Fruit fly (Drosophila melanogaster): Measurements from ENCODE around the gene CG5921.

DNA sequence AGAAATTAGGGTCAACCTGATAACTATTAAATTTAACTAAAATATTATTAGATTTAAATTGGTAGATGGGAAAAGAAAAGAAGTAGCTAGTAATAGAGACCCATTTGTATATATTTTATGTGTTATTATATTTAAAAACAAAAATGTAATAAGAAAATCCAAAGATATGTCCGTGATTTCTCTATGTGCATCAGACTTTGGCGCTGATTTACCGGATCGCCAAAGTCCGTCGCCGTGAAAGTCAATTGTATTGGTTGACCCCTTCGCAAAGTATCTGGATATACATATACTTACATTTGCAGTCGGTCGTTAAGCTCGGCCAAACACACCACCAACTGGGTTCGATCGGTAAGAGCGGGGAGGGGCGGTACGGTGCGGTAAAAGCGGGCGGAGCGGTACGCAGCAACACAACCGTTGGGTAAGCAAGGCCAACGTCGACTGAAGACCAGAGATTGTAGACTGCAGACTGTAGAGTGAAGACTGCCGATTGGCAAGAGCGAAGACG lies 26.5 kb downstream of the CG5921 start:
- TF ChIP-seq EcR (GFP tag; optimal IDR thresholded peaks at IDR 0.05) = no peak
- TF ChIP-seq psq (optimal IDR thresholded peaks at IDR 0.05) = no peak
- TF ChIP-seq Dll (optimal IDR thresholded peaks at IDR 0.05) = no peak
- no peak for TF ChIP-seq pan (optimal IDR thresholded peaks at IDR 0.05)
- no peak for TF ChIP-seq CG8478 (optimal IDR thresholded peaks at IDR 0.05)

All from whole organism.